Fruit fly (Drosophila melanogaster): ENCODE results near the gene CG14420.
A peak's percentile ranks its signal among the peaks of the same experiment; 100 is the strongest.

The CG14420 gene

DNA sequence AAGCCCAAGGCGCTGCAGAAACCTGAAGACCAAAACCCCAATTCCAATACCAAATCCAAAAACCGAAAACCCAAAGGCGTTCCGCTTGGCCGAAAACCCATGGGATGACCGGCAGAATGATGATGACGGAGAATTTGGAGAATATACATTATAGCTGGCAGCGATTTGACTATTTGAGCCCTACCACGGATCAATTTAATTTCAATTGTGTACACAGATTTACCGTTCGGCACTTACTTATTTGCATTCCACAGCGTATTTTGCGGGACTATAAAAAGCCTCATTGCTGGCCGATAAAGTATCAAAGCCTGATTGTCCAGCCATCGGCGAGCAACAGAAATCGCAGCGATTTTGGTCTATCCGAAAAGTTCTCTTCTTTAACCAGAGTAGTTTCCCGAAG is 6.4 kb downstream of the CG14420 start, which contains the start of gene CG14423:
Gene CG14423, plus strand, starts transcription at position 301 of the 400 bp plus-strand sequence.
- TF ChIP-seq Crg-1 (GFP tag; optimal IDR thresholded peaks at IDR 0.05) (no peak), CG11617 (GFP tag; optimal IDR thresholded peaks at IDR 0.05) (no peak), CG5204 (GFP tag; optimal IDR thresholded peaks at IDR 0.05) (no peak), CG7101 (tag; optimal IDR thresholded peaks at IDR 0.05) (no peak), CG33017 (tag; optimal IDR thresholded peaks at IDR 0.05) (no peak), toe (GFP tag; optimal IDR thresholded peaks at IDR 0.05) (no peak), CG14711 (tag; optimal IDR thresholded peaks at IDR 0.05) (no peak), CG7045 (GFP tag; optimal IDR thresholded peaks at IDR 0.05) (no peak)

DNA sequence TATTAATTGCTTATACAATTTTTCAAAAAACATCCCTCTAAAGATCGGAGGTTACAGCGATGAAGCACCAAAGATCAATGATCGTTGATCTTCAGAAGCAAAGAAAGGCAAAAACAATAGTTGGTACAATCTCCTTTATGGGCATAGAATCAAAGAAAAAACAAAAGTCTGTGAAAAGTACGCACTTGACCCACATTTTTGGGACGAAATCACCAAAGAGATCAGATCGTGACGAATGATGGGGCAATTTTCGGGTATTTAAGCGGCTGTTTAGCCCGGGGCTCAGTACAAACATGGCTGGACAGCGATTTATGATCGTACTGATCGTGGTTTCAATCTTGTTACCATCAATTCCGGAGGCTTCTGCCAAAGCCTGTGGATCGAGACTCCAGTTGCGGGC is 8.1 kb downstream of the CG14420 start, which contains the start of gene CG17959:
Gene CG17959, plus strand, starts transcription at position 301 of the 400 bp plus-strand sequence.
- no peak for TF ChIP-seq CG12768 (GFP tag; optimal IDR thresholded peaks at IDR 0.05)
- TF ChIP-seq CG7045 (GFP tag; optimal IDR thresholded peaks at IDR 0.05), result no peak
- no peak for TF ChIP-seq ovo (GFP tag; optimal IDR thresholded peaks at IDR 0.05)

DNA sequence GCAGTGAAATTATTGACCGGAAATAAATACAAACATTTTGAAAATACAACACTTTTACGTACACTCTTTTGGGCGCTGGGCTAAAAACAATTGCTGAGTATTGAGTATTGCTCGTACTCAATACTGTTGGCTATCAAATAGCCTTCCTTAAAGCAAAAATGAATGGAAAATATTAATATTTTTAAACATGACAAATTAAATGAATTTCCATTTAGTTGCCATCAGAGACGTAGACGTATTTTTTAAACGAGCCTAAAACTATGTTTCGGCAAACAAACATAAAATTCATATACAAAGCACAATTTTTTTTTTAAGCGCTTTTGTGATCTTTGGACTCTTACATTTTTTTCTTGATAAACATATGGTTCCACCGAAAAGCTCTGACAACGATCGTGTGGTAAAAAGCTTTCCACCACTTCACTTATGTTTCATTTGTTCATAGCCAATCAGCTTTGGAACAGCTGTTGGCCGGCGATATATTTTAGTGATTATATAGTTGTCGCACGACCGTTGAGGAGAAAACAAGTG is 9.0 kb downstream of the CG14420 start, which contains the start of gene CG3603:
Gene CG3603, plus strand, starts transcription at position 490 of the 528 bp plus-strand sequence.
- TF ChIP-seq CG14711 (tag; optimal IDR thresholded peaks at IDR 0.05) (peak; percentile 44), Hr96 (GFP tag; optimal IDR thresholded peaks at IDR 0.05) (peak; percentile 73), toe (GFP tag; optimal IDR thresholded peaks at IDR 0.05) (peak; percentile 50), kay (GFP tag; ENCODE audit: borderline replicate concordance) (peak; percentile 93), CG11617 (GFP tag; optimal IDR thresholded peaks at IDR 0.05) (peak; percentile 45), bab1 (GFP tag; optimal IDR thresholded peaks at IDR 0.05) (peak; percentile 56), tj (GFP tag; optimal IDR thresholded peaks at IDR 0.05) (peak; percentile 55), ovo (GFP tag; optimal IDR thresholded peaks at IDR 0.05) (peak; percentile 5), CG12768 (GFP tag; optimal IDR thresholded peaks at IDR 0.05) (peak; percentile 55), cnc (optimal IDR thresholded peaks at IDR 0.05) (no peak), Crg-1 (GFP tag; optimal IDR thresholded peaks at IDR 0.05) (no peak), Clk (GFP tag; optimal IDR thresholded peaks at IDR 0.05) (no peak), CG33017 (tag; optimal IDR thresholded peaks at IDR 0.05) (no peak), cic (GFP tag; optimal IDR thresholded peaks at IDR 0.05) (no peak), CG1620 (GFP tag; optimal IDR thresholded peaks at IDR 0.05) (no peak)

DNA sequence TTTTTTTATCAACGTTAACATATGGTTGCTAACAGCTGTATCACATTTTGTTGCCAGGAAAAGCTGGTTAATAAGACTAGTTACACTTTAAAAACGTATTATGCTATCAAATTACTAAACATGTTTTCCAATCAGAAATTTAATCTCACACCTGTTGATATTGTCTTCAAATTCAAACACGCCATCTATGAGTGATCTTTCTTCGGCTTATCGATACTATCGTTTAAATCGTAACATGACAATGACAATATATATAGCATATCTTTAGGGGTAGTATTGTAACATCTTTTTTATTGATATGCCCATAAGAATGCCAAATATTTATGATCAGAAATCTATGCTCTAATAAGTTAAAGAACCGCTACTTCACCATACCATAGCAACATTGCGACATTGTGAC is 10.5 kb downstream of the CG14420 start:
- peak; percentile 7 for TF ChIP-seq bab1 (GFP tag; optimal IDR thresholded peaks at IDR 0.05)
- peak; percentile 70 for TF ChIP-seq kay (GFP tag; ENCODE audit: borderline replicate concordance)
- peak; percentile 15 for TF ChIP-seq Hr96 (GFP tag; optimal IDR thresholded peaks at IDR 0.05)
- TF ChIP-seq CG12768 (GFP tag; optimal IDR thresholded peaks at IDR 0.05), result no peak

DNA sequence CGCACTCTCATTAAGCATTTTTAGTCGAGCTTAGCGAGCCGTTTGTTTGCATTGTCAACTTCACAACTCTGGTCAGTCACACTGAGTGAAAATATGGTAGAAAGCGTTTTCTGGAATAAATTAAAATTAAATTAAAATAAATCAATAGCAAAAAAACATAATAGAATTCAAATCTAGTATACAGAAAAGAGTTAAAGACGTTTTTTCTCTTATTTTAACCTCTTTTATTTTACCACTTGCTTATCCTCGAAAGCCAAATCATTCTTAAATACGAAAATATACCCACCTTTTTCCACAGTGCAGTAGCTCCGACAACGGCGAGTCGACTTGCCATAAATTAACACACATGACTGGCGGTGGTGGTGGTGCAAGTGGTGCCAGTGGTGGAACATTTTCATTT is 13.0 kb downstream of the CG14420 start:
- TF ChIP-seq pad (GFP tag; optimal IDR thresholded peaks at IDR 0.05) (no peak), toe (GFP tag; optimal IDR thresholded peaks at IDR 0.05) (no peak), CG14711 (tag; optimal IDR thresholded peaks at IDR 0.05) (no peak), CG5204 (GFP tag; optimal IDR thresholded peaks at IDR 0.05) (no peak), CG11617 (GFP tag; optimal IDR thresholded peaks at IDR 0.05) (no peak), Hr96 (GFP tag; optimal IDR thresholded peaks at IDR 0.05) (no peak), CG7045 (GFP tag; optimal IDR thresholded peaks at IDR 0.05) (no peak), Clk (GFP tag; optimal IDR thresholded peaks at IDR 0.05) (no peak), bab1 (GFP tag; optimal IDR thresholded peaks at IDR 0.05) (no peak), Mnt (GFP tag; optimal IDR thresholded peaks at IDR 0.05) (no peak), kay (GFP tag; ENCODE audit: borderline replicate concordance) (no peak), Crg-1 (GFP tag; optimal IDR thresholded peaks at IDR 0.05) (no peak)

DNA sequence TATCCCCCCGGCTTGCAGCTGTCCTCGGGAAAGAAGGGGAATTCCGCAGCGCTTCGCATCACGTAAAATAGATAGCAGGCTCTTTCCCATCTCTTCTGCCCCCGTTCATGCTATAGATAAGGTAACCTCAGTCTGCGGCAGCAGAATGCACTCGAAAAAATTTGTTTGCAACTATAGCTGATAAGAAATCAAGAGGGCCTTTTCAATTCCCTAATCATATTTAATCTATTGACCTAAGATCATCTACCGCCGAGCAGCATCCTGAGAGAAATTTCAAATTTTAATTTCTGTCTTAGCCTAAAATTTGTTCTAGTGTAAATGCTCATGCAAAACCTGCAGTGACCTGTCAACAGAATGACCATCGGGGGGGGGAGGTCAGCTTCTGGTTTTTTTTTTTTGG is 18.0 kb downstream of the CG14420 start:
- TF ChIP-seq cic (GFP tag; optimal IDR thresholded peaks at IDR 0.05), result no peak
- no peak for TF ChIP-seq ovo (GFP tag; optimal IDR thresholded peaks at IDR 0.05)
- TF ChIP-seq toe (GFP tag; optimal IDR thresholded peaks at IDR 0.05), result no peak
- TF ChIP-seq cnc (optimal IDR thresholded peaks at IDR 0.05), result no peak
- TF ChIP-seq Clk (GFP tag; optimal IDR thresholded peaks at IDR 0.05), result no peak

DNA sequence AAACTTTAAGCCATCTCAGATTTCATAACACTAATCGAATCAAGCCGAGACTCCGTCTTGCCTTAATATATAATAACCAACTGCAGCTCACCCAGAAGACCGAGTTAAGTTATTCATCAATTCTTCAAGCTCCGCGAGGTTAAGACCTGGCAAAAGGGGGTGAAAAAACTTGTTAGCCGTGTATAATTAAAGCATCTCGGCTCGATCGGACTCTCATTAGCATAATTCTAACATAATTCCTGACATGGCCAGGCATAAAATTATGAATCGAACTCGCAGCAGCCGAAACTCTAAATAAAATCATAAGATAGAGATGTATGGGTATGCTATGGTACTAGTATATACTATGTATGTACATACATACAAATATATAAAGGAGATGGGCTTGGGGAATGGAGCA is 24.5 kb downstream of the CG14420 start:
- TF ChIP-seq CG14711 (tag; optimal IDR thresholded peaks at IDR 0.05) (no peak), Clk (GFP tag; optimal IDR thresholded peaks at IDR 0.05) (no peak), CG7101 (tag; optimal IDR thresholded peaks at IDR 0.05) (no peak), pad (GFP tag; optimal IDR thresholded peaks at IDR 0.05) (no peak), cic (GFP tag; optimal IDR thresholded peaks at IDR 0.05) (no peak)

DNA sequence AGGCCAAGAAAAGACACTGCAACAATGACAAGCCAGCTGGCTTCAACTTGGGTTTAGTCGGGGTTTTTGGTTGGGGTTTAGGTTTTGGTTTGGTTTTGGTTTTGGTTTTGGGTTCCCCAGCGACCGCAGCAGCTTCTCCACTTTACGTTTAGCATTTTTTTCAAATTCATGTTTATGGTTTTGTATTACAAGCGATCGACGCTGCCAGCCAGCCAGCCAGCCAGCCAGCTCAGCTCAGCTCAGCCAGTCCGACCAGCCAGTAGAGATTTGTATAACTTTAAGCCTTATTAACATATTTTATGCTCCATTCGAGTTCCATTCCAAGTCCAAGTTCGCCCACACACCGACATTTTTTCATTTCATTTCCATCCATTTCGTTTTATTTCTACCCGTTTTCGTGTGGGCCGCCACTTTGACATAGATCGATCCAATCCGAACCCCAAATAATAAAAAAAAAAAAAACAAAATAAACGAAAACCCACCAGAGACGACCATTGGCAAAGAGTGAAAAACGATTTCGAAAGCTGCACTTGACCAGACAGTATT is 25.2 kb downstream of the CG14420 start:
- TF ChIP-seq Clk (GFP tag; optimal IDR thresholded peaks at IDR 0.05) (no peak), Mnt (GFP tag; optimal IDR thresholded peaks at IDR 0.05) (no peak), Crg-1 (GFP tag; optimal IDR thresholded peaks at IDR 0.05) (no peak), tj (GFP tag; optimal IDR thresholded peaks at IDR 0.05) (no peak), ovo (GFP tag; optimal IDR thresholded peaks at IDR 0.05) (no peak), CG7101 (tag; optimal IDR thresholded peaks at IDR 0.05) (no peak), CG11617 (GFP tag; optimal IDR thresholded peaks at IDR 0.05) (no peak), toe (GFP tag; optimal IDR thresholded peaks at IDR 0.05) (no peak), cic (GFP tag; optimal IDR thresholded peaks at IDR 0.05) (no peak), CG5204 (GFP tag; optimal IDR thresholded peaks at IDR 0.05) (no peak)
